Fruit fly (Drosophila melanogaster): ENCODE results near the gene CARPA.

The CARPA gene

dm6 chrX:7881579-7881978 lies 55.6 kb downstream of the CARPA start, which contains the start of gene Ir7e:
TSS of gene Ir7e (minus strand) at chrX:7881679.
- TF ChIP-seq usp (GFP tag; optimal IDR thresholded peaks at IDR 0.05) = no peak
- TF ChIP-seq Hr78 (GFP tag; optimal IDR thresholded peaks at IDR 0.05) = no peak
- TF ChIP-seq Mio (GFP tag; optimal IDR thresholded peaks at IDR 0.05) = no peak
- no peak for TF ChIP-seq fru (GFP tag; optimal IDR thresholded peaks at IDR 0.05)
- TF ChIP-seq N (GFP tag; optimal IDR thresholded peaks at IDR 0.05) = no peak
- no peak for TF ChIP-seq HLH106 (tag; optimal IDR thresholded peaks at IDR 0.05)
- no peak for TF ChIP-seq Hnf4 (GFP tag; optimal IDR thresholded peaks at IDR 0.05)
- TF ChIP-seq Dfd (GFP tag; optimal IDR thresholded peaks at IDR 0.05) = no peak
- no peak for TF ChIP-seq Abd-B (GFP tag; optimal IDR thresholded peaks at IDR 0.05)
- no peak for TF ChIP-seq CG32264 (GFP tag; optimal IDR thresholded peaks at IDR 0.05)
- no peak for TF ChIP-seq dsf (GFP tag; optimal IDR thresholded peaks at IDR 0.05; ENCODE audit: borderline replicate concordance)
- TF ChIP-seq Sp1 (GFP tag; optimal IDR thresholded peaks at IDR 0.05) = no peak
- TF ChIP-seq br (GFP tag; optimal IDR thresholded peaks at IDR 0.05) = no peak
- no peak for TF ChIP-seq tai (GFP tag; optimal IDR thresholded peaks at IDR 0.05)
- no peak for TF ChIP-seq sv (GFP tag; optimal IDR thresholded peaks at IDR 0.05)
- no peak for TF ChIP-seq lola (GFP tag; optimal IDR thresholded peaks at IDR 0.05)
- no peak for TF ChIP-seq Myc (optimal IDR thresholded peaks at IDR 0.05)
- TF ChIP-seq Rel (GFP tag; optimal IDR thresholded peaks at IDR 0.05) = no peak
- no peak for TF ChIP-seq Rel (tag; optimal IDR thresholded peaks at IDR 0.05)
- no peak for TF ChIP-seq Vsx2 (GFP tag; optimal IDR thresholded peaks at IDR 0.05; ENCODE audit: partially characterized antibody)
- TF ChIP-seq Dif (GFP tag; optimal IDR thresholded peaks at IDR 0.05; ENCODE audit: partially characterized antibody) = no peak

dm6 chrX:7883926-7884325 lies 57.9 kb downstream of the CARPA start, which contains the start of gene Ir7f:
TSS of gene Ir7f (minus strand) at chrX:7884026.
- TF ChIP-seq Jra (GFP tag; optimal IDR thresholded peaks at IDR 0.05) (no peak), h (GFP tag; optimal IDR thresholded peaks at IDR 0.05) (no peak), Vsx2 (GFP tag; optimal IDR thresholded peaks at IDR 0.05; ENCODE audit: partially characterized antibody) (no peak)

DNA sequence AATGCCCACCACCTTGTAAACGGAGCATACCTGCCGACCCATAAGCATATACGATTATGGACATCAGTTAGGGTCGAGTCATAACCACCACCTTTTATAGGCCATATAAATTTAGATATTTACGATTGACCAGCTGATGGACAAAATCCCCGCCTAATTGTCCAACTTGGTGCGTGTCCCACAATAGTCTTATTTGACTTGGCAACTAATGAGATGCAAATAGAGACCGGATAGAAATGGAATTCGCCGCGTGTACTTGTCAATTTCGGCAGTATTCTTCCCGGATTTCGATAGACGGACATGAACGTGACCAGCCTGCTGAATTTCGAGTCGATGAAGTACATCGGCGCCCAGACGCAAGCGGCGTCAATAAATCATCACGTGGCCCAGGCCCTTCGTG lies 58.4 kb downstream of the CARPA start, which contains the start of gene Ir7g:
Ir7g (plus strand) TSS at position 301 of the 400 bp plus-strand sequence.
- no peak for TF ChIP-seq lola (GFP tag; optimal IDR thresholded peaks at IDR 0.05)
- TF ChIP-seq HLH106 (tag; optimal IDR thresholded peaks at IDR 0.05) = no peak
- TF ChIP-seq Myc (optimal IDR thresholded peaks at IDR 0.05) = no peak
- no peak for TF ChIP-seq sage (GFP tag; optimal IDR thresholded peaks at IDR 0.05)
- no peak for TF ChIP-seq CG9705 (GFP tag; optimal IDR thresholded peaks at IDR 0.05)
- TF ChIP-seq GATAd (GFP tag; optimal IDR thresholded peaks at IDR 0.05) = no peak
- no peak for TF ChIP-seq Hr83 (GFP tag; optimal IDR thresholded peaks at IDR 0.05; ENCODE audit: poor library complexity, severe bottlenecking)

DNA sequence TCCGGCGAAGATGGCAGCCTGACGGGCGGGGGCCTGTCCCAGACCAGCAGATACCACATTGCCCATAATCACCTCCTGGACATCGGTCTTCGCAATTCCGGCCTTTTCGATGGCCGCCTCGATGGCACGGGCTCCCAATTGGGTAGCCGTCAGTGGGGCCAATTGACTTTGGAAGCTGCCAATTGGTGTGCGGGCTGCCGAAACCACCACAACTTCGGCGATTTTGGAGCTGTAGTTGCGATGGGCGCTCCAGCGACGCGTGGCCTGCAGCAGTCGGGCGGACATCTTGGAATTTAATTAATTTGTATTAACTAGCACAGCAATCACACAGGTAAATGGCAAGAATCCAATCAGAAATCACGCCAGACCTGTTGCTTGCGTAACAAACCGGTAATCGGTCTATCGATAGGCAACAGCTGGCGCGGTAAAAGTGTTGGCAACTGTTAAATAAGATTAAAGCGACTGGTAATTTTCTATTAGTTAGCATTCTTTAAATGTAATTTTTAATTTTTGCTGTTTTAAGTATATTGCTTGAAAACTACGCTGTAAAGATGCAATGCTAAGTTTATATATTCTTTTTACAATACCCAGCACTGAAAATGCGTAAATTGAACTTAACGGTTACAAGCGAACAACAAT lies 62.5 kb downstream of the CARPA start, which contains the start of gene Acat1:
Acat1 (minus strand) TSS at position 400 of the 639 bp plus-strand sequence.
- TF ChIP-seq Mio (GFP tag; optimal IDR thresholded peaks at IDR 0.05) = peak; percentile 19
- TF ChIP-seq CG9705 (GFP tag; optimal IDR thresholded peaks at IDR 0.05) = peak; percentile 11
- no peak for TF ChIP-seq Vsx2 (GFP tag; optimal IDR thresholded peaks at IDR 0.05; ENCODE audit: partially characterized antibody)
- TF ChIP-seq GATAd (GFP tag; optimal IDR thresholded peaks at IDR 0.05) = peak; percentile 52
- peak; percentile 89 for TF ChIP-seq h (GFP tag; optimal IDR thresholded peaks at IDR 0.05)
- peak; percentile 87 for TF ChIP-seq fru (GFP tag; optimal IDR thresholded peaks at IDR 0.05)
- TF ChIP-seq foxo (GFP tag; optimal IDR thresholded peaks at IDR 0.05) = peak in 1 of 2 experiments; percentile 90
- TF ChIP-seq Myc (optimal IDR thresholded peaks at IDR 0.05) = no peak
- peak; percentile 53 for TF ChIP-seq Sp1 (GFP tag; optimal IDR thresholded peaks at IDR 0.05)
- TF ChIP-seq woc (GFP tag; optimal IDR thresholded peaks at IDR 0.05) = peak; percentile 58
- no peak for TF ChIP-seq N (GFP tag; optimal IDR thresholded peaks at IDR 0.05)
- peak; percentile 86 for TF ChIP-seq Jra (GFP tag; optimal IDR thresholded peaks at IDR 0.05)
- TF ChIP-seq sv (GFP tag; optimal IDR thresholded peaks at IDR 0.05) = peak; percentile 34
- peak; percentile 91 for TF ChIP-seq Hnf4 (GFP tag; optimal IDR thresholded peaks at IDR 0.05)
- TF ChIP-seq Hr83 (GFP tag; optimal IDR thresholded peaks at IDR 0.05; ENCODE audit: poor library complexity, severe bottlenecking) = peak; percentile 39
- TF ChIP-seq HLH106 (tag; optimal IDR thresholded peaks at IDR 0.05) = peak; percentile 69
- TF ChIP-seq psq (GFP tag; optimal IDR thresholded peaks at IDR 0.05) = peak; percentile 80
- no peak for TF ChIP-seq tai (GFP tag; optimal IDR thresholded peaks at IDR 0.05)
- peak; percentile 77 for TF ChIP-seq sage (GFP tag; optimal IDR thresholded peaks at IDR 0.05)
- no peak for TF ChIP-seq usp (GFP tag; optimal IDR thresholded peaks at IDR 0.05)
- TF ChIP-seq br (GFP tag; optimal IDR thresholded peaks at IDR 0.05) = peak; percentile 83
- peak; percentile 59 for TF ChIP-seq CG32264 (GFP tag; optimal IDR thresholded peaks at IDR 0.05)
- no peak for TF ChIP-seq Abd-B (GFP tag; optimal IDR thresholded peaks at IDR 0.05)
- no peak for TF ChIP-seq Dif (GFP tag; optimal IDR thresholded peaks at IDR 0.05; ENCODE audit: partially characterized antibody)
- no peak for TF ChIP-seq dl (GFP tag; optimal IDR thresholded peaks at IDR 0.05; ENCODE audit: insufficient read depth in 1 of 2, partially characterized antibody in 2 of 2)
- TF ChIP-seq rgr (GFP tag; optimal IDR thresholded peaks at IDR 0.05) = peak; percentile 89
- peak; percentile 58 for TF ChIP-seq dsf (GFP tag; optimal IDR thresholded peaks at IDR 0.05; ENCODE audit: borderline replicate concordance)
- peak; percentile 35 for TF ChIP-seq dmrt93B (GFP tag; optimal IDR thresholded peaks at IDR 0.05)
- peak; percentile 83 for TF ChIP-seq ey (GFP tag; optimal IDR thresholded peaks at IDR 0.05)
- TF ChIP-seq OdsH (GFP tag; optimal IDR thresholded peaks at IDR 0.05) = peak; percentile 81
- no peak for TF ChIP-seq lola (GFP tag; optimal IDR thresholded peaks at IDR 0.05)

All from whole organism, wandering third instar larva.